Fruit fly (Drosophila melanogaster): Measurements from ENCODE around the gene Acer.

The Acer gene

DNA sequence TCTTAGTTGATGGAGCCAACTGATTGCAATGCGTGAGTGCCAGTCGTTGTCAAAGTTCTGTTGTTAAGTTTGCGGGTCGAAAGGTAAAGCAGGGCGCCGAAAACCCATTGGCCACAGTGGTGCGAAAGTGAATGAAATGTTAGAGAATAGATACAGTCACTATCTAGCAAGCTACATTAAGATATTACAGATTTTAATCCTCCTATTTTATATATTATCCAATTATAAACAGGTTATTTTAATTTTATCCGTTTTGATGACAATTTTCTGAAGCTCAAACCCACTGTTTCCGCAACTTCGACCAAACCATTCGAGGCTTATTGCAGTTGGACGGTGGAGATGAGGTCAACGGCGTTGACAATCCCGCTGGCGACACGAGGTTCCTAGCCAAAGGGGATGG, 30.7 kb downstream of the Acer start (continued):
- TF ChIP-seq ro (GFP tag; IDR thresholded peaks at IDR 0.05) (no peak), Dip2 (GFP tag; IDR thresholded peaks at IDR 0.05) (no peak), Optix (GFP tag; IDR thresholded peaks at IDR 0.05) (no peak), nau (GFP tag; optimal IDR thresholded peaks at IDR 0.05) (peak; percentile 13), CG5953 (GFP tag; IDR thresholded peaks at IDR 0.05) (0 out of 2 replicates have a peak, but pooled peaks have one; percentile 26), ci (GFP tag; IDR thresholded peaks at IDR 0.05) (peak; percentile 70), CG10654 (GFP tag; optimal IDR thresholded peaks at IDR 0.05) (no peak), CG6272 (GFP tag; IDR thresholded peaks at IDR 0.05) (no peak; the same call in 1 of the 2 replicates), ab (GFP tag; optimal IDR thresholded peaks at IDR 0.05) (no peak), CG10147 (GFP tag; optimal IDR thresholded peaks at IDR 0.05) (no peak), CG6765 (GFP tag; optimal IDR thresholded peaks at IDR 0.05) (no peak), Lim3 (GFP tag; IDR thresholded peaks at IDR 0.05) (no peak), CG1529 (GFP tag; optimal IDR thresholded peaks at IDR 0.05) (peak; percentile 4), hkb (optimal IDR thresholded peaks at IDR 0.05) (no peak), hkb (GFP tag; IDR thresholded peaks at IDR 0.05) (peak; percentile 38; the same call in 1 of the 2 replicates), Dbx (GFP tag; IDR thresholded peaks at IDR 0.05) (no peak), CG31441 (GFP tag; IDR thresholded peaks at IDR 0.05) (peak; percentile 63), CG42726 (GFP tag; IDR thresholded peaks at IDR 0.05; ENCODE audit: partially characterized antibody) (no peak), CG12299 (tag; optimal IDR thresholded peaks at IDR 0.05) (no peak), repo (GFP tag; optimal IDR thresholded peaks at IDR 0.05) (no peak), CG8478 (optimal IDR thresholded peaks at IDR 0.05) (no peak), CG9932 (GFP tag; IDR thresholded peaks at IDR 0.05) (no peak), Fer1 (GFP tag; optimal IDR thresholded peaks at IDR 0.05) (peak; percentile 5), dpn (GFP tag; optimal IDR thresholded peaks at IDR 0.05) (peak in 1 of 2 experiments; percentile 20), ranshi (GFP tag; IDR thresholded peaks at IDR 0.05) (0 out of 2 replicates have a peak, but pooled peaks have one; percentile 60), Sox102F (GFP tag; optimal IDR thresholded peaks at IDR 0.05) (peak; percentile 61), ERR (GFP tag; optimal IDR thresholded peaks at IDR 0.05) (no peak), salm (tag; optimal IDR thresholded peaks at IDR 0.05) (no peak), Hr51 (GFP tag; optimal IDR thresholded peaks at IDR 0.05) (peak in 1 of 2 experiments; percentile 37), fd3F (GFP tag; optimal IDR thresholded peaks at IDR 0.05) (no peak), CG11085 (GFP tag; IDR thresholded peaks at IDR 0.05) (no peak), nerfin-1 (tag; optimal IDR thresholded peaks at IDR 0.05) (no peak), CG1647 (GFP tag; optimal IDR thresholded peaks at IDR 0.05) (peak; percentile 37), her (GFP tag; optimal IDR thresholded peaks at IDR 0.05) (no peak), Ada2b (GFP tag; IDR thresholded peaks at IDR 0.05) (no peak), CG16813 (GFP tag; IDR thresholded peaks at IDR 0.05; ENCODE audit: partially characterized antibody) (no peak), danr (GFP tag; IDR thresholded peaks at IDR 0.05) (no peak), CG2875 (GFP tag; optimal IDR thresholded peaks at IDR 0.05) (no peak), kah (GFP tag; optimal IDR thresholded peaks at IDR 0.05) (no peak), Bdp1 (GFP tag; optimal IDR thresholded peaks at IDR 0.05) (no peak), NC2α (GFP tag; optimal IDR thresholded peaks at IDR 0.05) (no peak), Med (GFP tag) (peak; percentile 15), ash1 (GFP tag; optimal IDR thresholded peaks at IDR 0.05) (no peak), Spps (tag; optimal IDR thresholded peaks at IDR 0.05) (peak; percentile 41), CG11093 (GFP tag; IDR thresholded peaks at IDR 0.05) (no peak; the same call in 2 of the 3 replicates), CG7745 (tag; optimal IDR thresholded peaks at IDR 0.05) (no peak), cwo (GFP tag; optimal IDR thresholded peaks at IDR 0.05) (no peak), fru (optimal IDR thresholded peaks at IDR 0.05) (no peak), Tbp (GFP tag; optimal IDR thresholded peaks at IDR 0.05) (no peak), CG2199 (GFP tag; IDR thresholded peaks at IDR 0.05) (no peak), sob (GFP tag; IDR thresholded peaks at IDR 0.05) (no peak), az2 (GFP tag; optimal IDR thresholded peaks at IDR 0.05) (peak; percentile 21), Side (GFP tag; optimal IDR thresholded peaks at IDR 0.05) (no peak)
